Worm (Caenorhabditis elegans) whole organism, L3 larva: ENCODE results near the gene F58A6.5.

Source experiments
- ceh-28 ChIP-seq: fragments of 150-350 bp; optimal IDR thresholded peaks from 2 replicates; lab custom pipeline; 2014; ENCODE audit warnings: missing biosample characterization, missing genetic modification reagents, missing genetic modification characterization
- egl-27 ChIP-seq: sonication (generic microtip); optimal IDR thresholded peaks from 4 replicates; lab custom pipeline; 2017; ENCODE audit warnings: missing biosample characterization, missing genetic modification reagents, missing genetic modification characterization
- egl-5 ChIP-seq: fragments of 150-350 bp; optimal IDR thresholded peaks from 2 replicates; lab custom pipeline; 2017; ENCODE audit warnings: missing biosample characterization, missing genetic modification reagents, missing genetic modification characterization, inconsistent platforms
- elt-2 ChIP-seq: sonication (generic microtip); optimal IDR thresholded peaks from 2 replicates; lab custom pipeline; 2016; ENCODE audit warnings: missing genetic modification reagents, mild to moderate bottlenecking, missing genetic modification characterization, missing compliant biosample characterization
- nhr-11 ChIP-seq: fragments of 150-350 bp; optimal IDR thresholded peaks from 2 replicates; lab custom pipeline; 2014; ENCODE audit warnings: missing biosample characterization, missing genetic modification characterization
- nhr-43 ChIP-seq: sonication (generic microtip); optimal IDR thresholded peaks from 2 replicates; lab custom pipeline; 2016; ENCODE audit warnings: mild to moderate bottlenecking, missing genetic modification characterization, missing compliant biosample characterization; ENCODE audit not compliant: poor library complexity, severe bottlenecking
- pqm-1 ChIP-seq: fragments of 150-350 bp; optimal IDR thresholded peaks from 2 replicates; lab custom pipeline; 2017; ENCODE audit warnings: missing biosample characterization, missing genetic modification characterization, inconsistent platforms
- snpc-4 ChIP-seq: fragments of 150-350 bp; optimal IDR thresholded peaks from 2 replicates; lab custom pipeline; 2014; ENCODE audit warnings: missing biosample characterization, missing genetic modification characterization
- tbx-2 ChIP-seq: sonication (generic microtip); optimal IDR thresholded peaks from 2 replicates; lab custom pipeline; 2016; ENCODE audit warnings: mild to moderate bottlenecking, missing genetic modification characterization, missing compliant biosample characterization
- unc-39 ChIP-seq: sonication (generic microtip); optimal IDR thresholded peaks from 4 replicates; lab custom pipeline; 2017; ENCODE audit warnings: missing biosample characterization, missing genetic modification characterization
- unc-62 ChIP-seq: fragments of 150-350 bp; sonication (generic microtip); optimal IDR thresholded peaks from 4 replicates; lab custom pipeline; 2014; ENCODE audit warnings: missing biosample characterization, missing genetic modification reagents, missing genetic modification characterization
- zag-1 ChIP-seq: fragments of 150-350 bp; optimal IDR thresholded peaks from 2 replicates; lab custom pipeline; 2014; ENCODE audit warnings: missing biosample characterization, missing genetic modification characterization

DNA sequence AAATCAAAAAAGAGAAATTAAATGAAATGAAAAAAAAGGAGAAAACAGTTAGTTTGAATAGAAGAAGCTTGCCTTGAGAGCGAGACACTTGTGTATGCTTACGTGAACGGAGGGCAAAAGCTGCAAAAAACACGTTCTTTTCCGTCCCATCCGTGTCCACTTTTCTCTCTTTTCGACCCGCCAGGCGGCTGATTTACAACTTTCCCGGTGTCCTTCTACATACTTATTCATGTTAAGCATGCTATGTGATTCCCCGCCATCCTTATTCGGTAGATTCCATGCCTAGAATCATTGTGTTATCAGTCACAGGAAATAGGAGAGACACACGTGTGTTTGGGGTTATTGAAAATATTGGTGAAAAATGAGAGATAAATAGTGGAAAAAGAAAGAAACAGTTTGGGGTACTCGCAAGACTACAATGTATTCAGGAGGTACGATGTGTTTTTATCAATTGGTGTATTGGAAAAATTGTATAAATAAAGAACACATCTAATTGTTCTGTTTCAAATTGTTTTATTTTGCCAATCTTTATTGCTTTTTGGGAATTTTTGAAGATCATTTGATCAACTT lies 6.2 kb downstream of the F58A6.5 start, which contains the start of gene nas-29:
- TF ChIP-seq nhr-11 (tag; lab: Kevin White, UChicago) (no peak), ceh-28 (tag; lab: Kevin White, UChicago) (no peak), tbx-2 (tag; lab: Kevin White, UChicago) (no peak), pqm-1 (peak; percentile 89), unc-62 (no peak), zag-1 (tag; lab: Kevin White, UChicago) (no peak), unc-39 (tag; lab: Kevin White, UChicago) (no peak), elt-2 (tag; lab: Kevin White, UChicago) (peak; percentile 98), egl-27 (tag; lab: Kevin White, UChicago) (no peak), snpc-4 (tag; lab: Kevin White, UChicago) (no peak), egl-5 (tag; lab: Kevin White, UChicago) (no peak), nhr-43 (tag; lab: Kevin White, UChicago) (peak; percentile 44)
